Worm (Caenorhabditis elegans): Measurements from ENCODE around the gene R31.2.

DNA sequence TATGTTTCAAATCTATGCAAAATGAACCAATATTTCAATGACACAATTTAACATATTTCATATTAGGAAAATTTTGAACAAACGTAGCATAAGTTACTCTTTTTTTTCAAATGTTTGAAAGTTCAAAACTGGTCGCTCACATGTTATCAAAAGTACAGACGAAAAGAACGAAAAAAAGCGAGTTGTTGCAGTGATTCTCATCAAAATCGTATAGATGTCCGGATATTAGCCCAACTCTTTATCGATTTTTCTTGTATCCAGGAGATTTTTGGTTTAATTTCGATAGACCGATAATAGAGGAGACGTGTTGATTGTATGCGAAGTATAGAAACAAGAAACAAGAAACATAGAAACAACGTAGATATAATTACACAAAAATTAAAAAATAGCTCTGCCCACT is 23.0 kb downstream of the R31.2 start:
- TF ChIP-seq dao-5 (tag; optimal IDR thresholded peaks at IDR 0.05) (no peak), him-1 (tag; optimal IDR thresholded peaks at IDR 0.05) (no peak)

All from whole organism, L4/young adult.